Worm (Caenorhabditis elegans) whole organism, mixed stage, embryonic: ENCODE measurements around the gene R144.12.
"Not testable (repeated sequence)": the region's sequence is repeated elsewhere in the genome, so short reads cannot be mapped to it uniquely, and the experiment has no call there.

ENCODE experiments used
- elt-1 ChIP-seq: sonication (generic microtip); optimal IDR thresholded peaks from 2 replicates; lab custom pipeline; 2017; ENCODE audit warnings: missing genetic modification characterization, mild to moderate bottlenecking, missing compliant biosample characterization, antibody characterized with exemption, moderate library complexity, borderline replicate concordance; ENCODE audit not compliant: insufficient read depth
- elt-3 ChIP-seq: fragments of 150-350 bp; optimal IDR thresholded peaks from 2 replicates; lab custom pipeline; 2014; ENCODE audit warnings: missing biosample characterization, missing genetic modification characterization
- nhr-12 ChIP-seq: fragments of 150-350 bp; optimal IDR thresholded peaks from 2 replicates; lab custom pipeline; 2014; ENCODE audit warnings: missing biosample characterization, missing genetic modification characterization
- pha-4 ChIP-seq: fragments of 150-350 bp; optimal IDR thresholded peaks from 2 replicates; lab custom pipeline; 2018; ENCODE audit warnings: missing biosample characterization, missing genetic modification reagents, missing genetic modification characterization
- snpc-4 ChIP-seq: fragments of 150-350 bp; optimal IDR thresholded peaks from 2 replicates; lab custom pipeline; 2014; ENCODE audit warnings: missing biosample characterization, missing genetic modification characterization

- TF ChIP-seq elt-1; snpc-4 (tag; lab: Kevin White, UChicago): not testable (repeated sequence)
- TF ChIP-seq pha-4 (tag; lab: Kevin White, UChicago) (peak; percentile 39), elt-3 (tag; lab: Kevin White, UChicago) (peak; percentile 28), nhr-12 (tag; lab: Kevin White, UChicago) (peak; percentile 18)
Measured at ce11 chrIII:5031375-5031836, 24.6 kb upstream of the R144.12 start.
